Worm (Caenorhabditis elegans) whole organism, L4 larva: ENCODE data around the gene F21C10.9.

Experiments
- nhr-11 ChIP-seq: fragments of 150-350 bp; optimal IDR thresholded peaks from 2 replicates; lab custom pipeline; 2014; ENCODE audit warnings: missing biosample characterization, missing genetic modification characterization
- unc-62 ChIP-seq, 3 experiments: fragments of 150-350 bp in 1 of 3; sonication (generic microtip); optimal IDR thresholded peaks in 2 of 3; peaks in 1 of 3; 1 replicate in 1 of 3; 2 replicates in 2 of 3; lab custom pipeline; 2014 to 2017; ENCODE audit warnings: missing biosample characterization in 3 of 3, missing genetic modification characterization in 3 of 3, missing genetic modification reagents in 3 of 3, missing genotype in 1 of 3

ce11 chrV:9058627-9059026 lies 39.9 kb downstream of the F21C10.9 start, which contains the start of gene C25E10.11:
- TF ChIP-seq nhr-11 (tag; lab: Kevin White, UChicago) (no peak), unc-62 (GFP tag; optimal IDR thresholded peaks at IDR 0.05 in 1 of 2; lab: Kevin White, UChicago) (no peak), unc-62 (tag; optimal IDR thresholded peaks at IDR 0.05; lab: Kevin White, UChicago) (no peak)
